Worm (Caenorhabditis elegans): ENCODE data around the gene nspc-3.
"Not testable (repeated sequence)": the region's sequence is repeated elsewhere in the genome, so short reads cannot be mapped to it uniquely, and the experiment has no call there.

Gene nspc-3

DNA sequence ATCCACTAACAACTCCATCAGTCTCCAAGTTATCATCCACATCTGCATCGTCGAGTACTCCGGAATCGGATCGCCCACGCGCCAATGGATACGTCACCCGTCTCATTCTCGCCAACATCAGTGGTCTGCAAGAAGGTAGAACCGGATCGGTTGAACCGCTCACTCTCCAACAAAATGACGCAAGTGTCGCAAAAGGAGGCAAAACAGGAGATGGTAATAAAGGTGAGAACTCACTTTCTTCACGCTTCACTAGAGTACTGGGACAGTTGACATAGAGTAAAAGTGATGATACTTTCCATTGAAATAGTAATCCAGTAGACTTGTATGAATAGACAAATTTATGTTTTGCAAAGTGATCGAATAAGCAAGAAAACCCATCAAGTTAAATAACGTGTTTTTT is 27.8 kb upstream of the nspc-3 start:
- TF ChIP-seq ztf-23 (GFP tag; IDR thresholded peaks at IDR 0.05) (no peak), med-1 (GFP tag; optimal IDR thresholded peaks at IDR 0.05; ENCODE audit: insufficient read depth) (no peak)

DNA sequence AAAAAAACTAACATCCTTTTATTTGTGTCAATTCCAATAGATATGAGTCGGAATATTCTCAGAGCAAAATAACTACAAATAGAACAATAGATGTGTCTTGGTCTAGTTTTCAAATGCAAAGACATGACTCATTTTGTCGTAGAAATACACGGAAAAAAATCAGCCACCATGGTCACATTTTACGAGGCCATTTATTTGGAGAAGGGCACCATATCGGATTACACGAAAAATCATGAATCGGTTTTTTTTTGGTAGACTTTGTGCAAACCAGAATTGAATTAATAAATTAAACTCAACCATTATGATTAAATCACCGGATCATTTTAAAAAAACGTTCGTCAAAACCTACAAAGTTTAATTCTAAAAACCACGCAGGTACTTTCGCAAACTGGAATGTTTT is 16.5 kb upstream of the nspc-3 start, which contains the start of gene H03E18.2:
TSS of gene H03E18.2 (minus strand) at position 101 of the 400 bp plus-strand sequence.
- TF ChIP-seq tab-1 (GFP tag; IDR thresholded peaks at IDR 0.05) (no peak), ztf-23 (GFP tag; IDR thresholded peaks at IDR 0.05) (no peak), klf-2 (GFP tag; conservative IDR thresholded peaks at IDR 0.05) (no peak), med-1 (GFP tag; optimal IDR thresholded peaks at IDR 0.05; ENCODE audit: insufficient read depth) (no peak), T22C8.4 (GFP tag; IDR thresholded peaks at IDR 0.05) (no peak), ref-1 (GFP tag; conservative IDR thresholded peaks at IDR 0.05) (no peak), cog-1 (tag; optimal IDR thresholded peaks at IDR 0.05) (no peak), flt-1 (GFP tag; IDR thresholded peaks at IDR 0.05) (no peak), ztf-29 (GFP tag; IDR thresholded peaks at IDR 0.05) (no peak)

DNA sequence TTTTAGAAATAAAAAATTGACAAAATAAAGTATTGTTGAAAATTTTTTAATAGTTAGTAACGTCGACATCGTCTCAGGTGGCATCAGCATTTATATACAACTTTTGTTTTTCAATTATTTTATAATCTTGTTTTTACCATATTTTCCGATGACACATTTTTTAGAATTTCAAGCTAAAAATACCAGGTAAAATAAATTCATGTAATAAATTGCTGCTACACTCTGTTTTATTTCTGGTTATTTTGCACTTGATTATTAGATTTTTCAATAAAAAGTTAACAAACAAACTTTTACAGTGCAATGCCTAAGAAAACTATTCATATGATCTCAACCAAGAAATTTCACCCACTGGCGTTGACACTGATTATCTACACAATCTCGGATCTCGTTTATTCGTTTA is 15.3 kb upstream of the nspc-3 start, which contains the start of gene C03G5.14:
TSS of gene C03G5.14 (plus strand) at position 301 of the 400 bp plus-strand sequence.
- TF ChIP-seq klf-2 (GFP tag; conservative IDR thresholded peaks at IDR 0.05) (no peak), cog-1 (tag; optimal IDR thresholded peaks at IDR 0.05) (no peak), flt-1 (GFP tag; IDR thresholded peaks at IDR 0.05) (no peak), tab-1 (GFP tag; IDR thresholded peaks at IDR 0.05) (no peak), ztf-29 (GFP tag; IDR thresholded peaks at IDR 0.05) (no peak), T22C8.4 (GFP tag; IDR thresholded peaks at IDR 0.05) (no peak), ztf-23 (GFP tag; IDR thresholded peaks at IDR 0.05) (no peak)

DNA sequence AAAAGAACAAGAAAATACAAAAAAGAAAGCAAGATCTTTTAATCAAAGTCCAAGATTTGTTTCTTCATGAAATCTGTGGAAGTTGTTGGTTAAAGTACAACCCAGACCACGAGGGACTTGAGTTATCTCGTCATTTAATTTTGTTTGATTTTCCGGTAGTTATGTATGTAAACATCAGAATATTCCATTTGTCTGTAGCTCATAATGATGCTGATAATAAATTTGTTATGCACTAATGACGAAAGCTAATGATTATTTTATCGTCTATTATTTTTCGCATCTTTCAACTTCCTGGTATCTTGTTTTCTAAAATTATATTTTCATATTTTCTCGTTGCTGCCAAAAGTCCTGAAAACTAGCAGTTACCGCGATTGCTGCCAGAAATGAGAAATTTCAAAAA is 13.9 kb upstream of the nspc-3 start:
- no peak for TF ChIP-seq cog-1 (tag; optimal IDR thresholded peaks at IDR 0.05)
- no peak for TF ChIP-seq med-1 (GFP tag; optimal IDR thresholded peaks at IDR 0.05; ENCODE audit: insufficient read depth)
- no peak for TF ChIP-seq T22C8.4 (GFP tag; IDR thresholded peaks at IDR 0.05)

DNA sequence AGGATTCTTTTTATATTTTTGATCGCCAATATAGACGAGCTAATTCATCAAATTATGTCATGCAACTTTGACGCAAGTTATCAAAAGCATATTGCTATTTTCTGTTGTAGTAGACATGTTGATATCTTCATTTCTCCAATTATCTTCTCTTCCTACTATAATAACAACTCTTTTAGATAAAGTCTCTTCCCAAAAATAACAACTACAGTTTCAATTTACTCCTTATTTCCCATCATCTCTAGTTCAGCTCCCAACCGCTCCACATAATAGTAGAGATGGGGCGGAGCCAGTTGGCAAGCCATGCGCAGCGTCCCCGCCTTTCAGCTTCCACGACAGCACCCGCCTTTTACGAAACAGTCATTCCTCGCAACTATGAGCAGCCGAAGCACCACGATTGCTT is 8.9 kb upstream of the nspc-3 start, which contains the start of gene flp-5:
TSS of gene flp-5 (plus strand) at position 301 of the 400 bp plus-strand sequence.
- no peak for TF ChIP-seq ztf-29 (GFP tag; IDR thresholded peaks at IDR 0.05)
- TF ChIP-seq med-1 (GFP tag; optimal IDR thresholded peaks at IDR 0.05; ENCODE audit: insufficient read depth): no peak
- TF ChIP-seq ref-1 (GFP tag; conservative IDR thresholded peaks at IDR 0.05): no peak
- TF ChIP-seq tab-1 (GFP tag; IDR thresholded peaks at IDR 0.05): no peak
- no peak for TF ChIP-seq ztf-23 (GFP tag; IDR thresholded peaks at IDR 0.05)
- TF ChIP-seq klf-2 (GFP tag; conservative IDR thresholded peaks at IDR 0.05): no peak
- TF ChIP-seq cog-1 (tag; optimal IDR thresholded peaks at IDR 0.05): no peak
- TF ChIP-seq flt-1 (GFP tag; IDR thresholded peaks at IDR 0.05): no peak
- TF ChIP-seq T22C8.4 (GFP tag; IDR thresholded peaks at IDR 0.05): no peak

DNA sequence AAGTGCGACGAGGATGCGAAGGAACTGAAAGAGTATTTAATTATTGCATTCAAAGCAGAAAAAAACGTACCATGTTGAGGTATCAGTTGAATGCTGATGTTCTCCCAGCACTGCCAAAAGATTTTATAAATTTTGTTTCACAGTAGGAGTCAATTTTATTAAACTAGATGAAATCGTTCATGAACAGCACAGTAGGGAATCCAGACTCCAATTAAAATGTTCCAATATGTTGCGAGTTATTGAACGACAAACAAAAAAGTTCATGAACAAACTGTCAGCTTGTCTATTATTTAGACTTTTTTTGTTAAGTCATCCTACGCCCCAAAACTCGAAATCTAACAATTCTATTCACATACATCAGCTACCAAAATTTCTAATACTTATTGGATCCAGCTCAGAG is 1.9 kb upstream of the nspc-3 start, which contains the start of gene nspc-1:
TSS of gene nspc-1 (minus strand) at position 101 of the 400 bp plus-strand sequence.
- TF ChIP-seq ref-1 (GFP tag; conservative IDR thresholded peaks at IDR 0.05); tab-1 (GFP tag; IDR thresholded peaks at IDR 0.05); med-1 (GFP tag; optimal IDR thresholded peaks at IDR 0.05; ENCODE audit: insufficient read depth): not testable (repeated sequence)

DNA sequence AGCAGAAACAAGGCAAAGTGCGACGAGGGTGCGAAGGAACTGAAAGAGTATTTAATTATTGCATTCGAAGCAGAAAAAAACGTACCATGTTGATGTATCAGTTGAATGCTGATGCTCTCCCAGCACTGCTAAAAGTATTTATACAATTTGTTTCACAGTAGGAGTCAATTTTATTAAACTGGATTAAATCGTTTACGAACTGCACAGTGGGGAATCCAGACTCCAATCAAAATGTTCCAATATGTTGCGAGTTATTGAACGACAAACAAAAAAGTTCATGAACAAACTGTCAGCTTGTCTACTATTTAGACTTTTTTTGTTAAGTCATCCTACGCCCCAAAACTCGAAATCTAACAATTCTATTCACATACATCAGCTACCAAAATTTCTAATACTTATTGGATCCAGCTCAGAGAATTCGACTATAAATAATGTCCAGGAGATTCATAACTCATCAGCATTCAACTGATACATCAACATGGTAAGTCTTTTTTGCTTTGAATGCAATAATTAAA is 1.4 kb downstream of the nspc-3 start, which contains the start of the genes nspc-4 and nspc-5:
TSS of gene nspc-4 (minus strand) at position 101 of the 515 bp plus-strand sequence.
TSS of gene nspc-5 (plus strand) at position 465 of the 515 bp plus-strand sequence.
- not testable (repeated sequence) for TF ChIP-seq med-1 (GFP tag; optimal IDR thresholded peaks at IDR 0.05; ENCODE audit: insufficient read depth); klf-2 (GFP tag; conservative IDR thresholded peaks at IDR 0.05); ztf-29 (GFP tag; IDR thresholded peaks at IDR 0.05)

DNA sequence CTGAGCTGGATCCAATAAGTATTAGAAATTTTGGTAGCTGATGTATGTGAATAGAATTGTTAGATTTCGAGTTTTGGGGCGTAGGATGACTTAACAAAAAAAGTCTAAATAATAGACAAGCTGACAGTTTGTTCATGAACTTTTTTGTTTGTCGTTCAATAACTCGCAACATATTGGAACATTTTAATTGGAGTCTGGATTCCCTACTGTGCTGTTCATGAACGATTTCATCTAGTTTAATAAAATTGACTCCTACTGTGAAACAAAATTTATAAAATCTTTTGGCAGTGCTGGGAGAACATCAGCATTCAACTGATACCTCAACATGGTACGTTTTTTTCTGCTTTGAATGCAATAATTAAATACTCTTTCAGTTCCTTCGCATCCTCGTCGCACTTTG is 4.7 kb downstream of the nspc-3 start, which contains the start of gene nspc-7:
TSS of gene nspc-7 (plus strand) at position 301 of the 400 bp plus-strand sequence.
- TF ChIP-seq ztf-29, ztf-23, tab-1 (GFP tag; IDR thresholded peaks at IDR 0.05): not testable (repeated sequence)

DNA sequence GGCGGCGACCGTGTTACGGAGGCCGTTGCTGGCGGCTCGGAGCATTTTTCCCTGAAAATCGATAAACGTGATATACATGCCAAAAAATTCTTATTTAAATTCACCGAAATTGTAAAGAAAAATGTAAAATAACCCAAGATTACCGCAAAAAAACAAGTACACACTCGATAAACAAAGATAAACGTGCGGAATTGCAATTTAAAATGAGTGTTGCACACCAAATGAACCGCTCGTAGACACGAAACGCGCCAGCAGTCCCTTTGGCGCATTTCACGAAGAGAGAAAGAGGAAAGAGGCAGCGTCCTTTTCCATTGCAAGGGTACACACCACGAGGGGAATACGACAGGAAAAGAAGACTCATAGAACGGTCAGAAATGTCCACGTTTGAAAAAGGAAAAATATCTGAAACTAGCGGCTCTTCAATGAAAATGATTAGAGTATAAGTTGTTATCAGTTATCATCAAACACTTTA is 9.1 kb downstream of the nspc-3 start, which contains the start of gene sdha-1:
TSS of gene sdha-1 (minus strand) at position 51 of the 472 bp plus-strand sequence.
- peak; percentile 10 for TF ChIP-seq cog-1 (tag; optimal IDR thresholded peaks at IDR 0.05)
- no peak for TF ChIP-seq klf-2 (GFP tag; conservative IDR thresholded peaks at IDR 0.05)
- no peak for TF ChIP-seq ztf-29 (GFP tag; IDR thresholded peaks at IDR 0.05)

DNA sequence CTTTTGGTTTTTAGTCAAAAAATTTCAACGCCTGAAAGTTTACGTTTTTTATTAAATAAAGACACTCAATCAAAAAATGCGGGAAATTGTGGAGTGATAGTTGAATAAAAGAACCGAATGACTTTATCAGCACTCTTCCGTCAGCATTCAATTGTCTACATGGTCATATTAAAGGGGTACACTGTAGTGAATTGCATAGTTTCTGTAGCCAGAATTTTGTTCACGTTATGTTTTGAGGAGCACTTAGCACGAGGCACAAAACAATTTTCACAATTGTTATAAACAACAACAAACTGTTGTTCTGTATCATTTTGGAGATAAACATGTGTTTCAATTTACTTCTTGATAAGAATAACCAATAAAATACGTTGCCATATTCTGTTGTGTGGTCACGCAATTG is 12.1 kb downstream of the nspc-3 start, which contains the start of gene D2021.4:
TSS of gene D2021.4 (minus strand) at position 48 of the 400 bp plus-strand sequence.
- TF ChIP-seq T22C8.4 (GFP tag; IDR thresholded peaks at IDR 0.05): no peak
- no peak for TF ChIP-seq ztf-29 (GFP tag; IDR thresholded peaks at IDR 0.05)
- no peak for TF ChIP-seq ztf-23 (GFP tag; IDR thresholded peaks at IDR 0.05)
- TF ChIP-seq cog-1 (tag; optimal IDR thresholded peaks at IDR 0.05): no peak
- no peak for TF ChIP-seq med-1 (GFP tag; optimal IDR thresholded peaks at IDR 0.05; ENCODE audit: insufficient read depth)
- TF ChIP-seq ref-1 (GFP tag; conservative IDR thresholded peaks at IDR 0.05): no peak
- no peak for TF ChIP-seq tab-1 (GFP tag; IDR thresholded peaks at IDR 0.05)
- no peak for TF ChIP-seq flt-1 (GFP tag; IDR thresholded peaks at IDR 0.05)
- TF ChIP-seq klf-2 (GFP tag; conservative IDR thresholded peaks at IDR 0.05): no peak

DNA sequence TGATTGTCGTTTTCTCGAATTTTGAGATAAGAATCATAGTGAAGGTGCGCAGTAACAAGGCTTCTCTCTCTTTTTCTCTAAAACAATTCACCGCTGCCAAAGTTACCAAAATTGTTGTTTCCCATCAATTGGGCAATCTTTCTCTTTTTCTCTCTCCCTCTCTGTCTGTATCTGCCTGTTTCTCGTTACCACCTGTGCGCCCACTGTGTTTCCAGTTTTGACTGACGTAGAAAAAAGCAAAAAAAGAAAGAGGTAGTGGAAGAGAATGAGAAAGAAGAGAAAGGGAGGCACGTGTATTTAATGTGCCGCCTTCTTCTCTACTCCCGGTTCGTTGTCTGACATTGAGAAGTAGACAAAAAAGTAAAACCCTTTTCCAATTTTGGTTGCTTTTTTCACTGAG is 13.2 kb downstream of the nspc-3 start:
- TF ChIP-seq cog-1 (tag; optimal IDR thresholded peaks at IDR 0.05): no peak
- no peak for TF ChIP-seq flt-1 (GFP tag; IDR thresholded peaks at IDR 0.05)
- TF ChIP-seq T22C8.4 (GFP tag; IDR thresholded peaks at IDR 0.05): no peak
- TF ChIP-seq ztf-23 (GFP tag; IDR thresholded peaks at IDR 0.05): no peak
- TF ChIP-seq ztf-29 (GFP tag; IDR thresholded peaks at IDR 0.05): no peak
- TF ChIP-seq ref-1 (GFP tag; conservative IDR thresholded peaks at IDR 0.05): no peak
- TF ChIP-seq tab-1 (GFP tag; IDR thresholded peaks at IDR 0.05): no peak
- TF ChIP-seq med-1 (GFP tag; optimal IDR thresholded peaks at IDR 0.05; ENCODE audit: insufficient read depth): no peak
- no peak for TF ChIP-seq klf-2 (GFP tag; conservative IDR thresholded peaks at IDR 0.05)

Data from whole organism, midembryonic.